Fruit fly (Drosophila melanogaster) whole organism, wandering third instar larva: ENCODE measurements around the gene gogo.

Experiments
- Abd-B ChIP-seq: fragments of >200 bp; optimal IDR thresholded peaks from 2 replicates; lab custom pipeline; 2017; ENCODE audit warnings: missing biosample characterization, missing genetic modification characterization
- CG9705 ChIP-seq: fragments of 200-800 bp; sonication (Bioruptor generic); optimal IDR thresholded peaks from 2 replicates; lab custom pipeline; 2018; ENCODE audit warnings: missing biosample characterization, mild to moderate bottlenecking, missing genetic modification characterization
- CrebA ChIP-seq: fragments of 200-800 bp; sonication (Bioruptor generic); optimal IDR thresholded peaks from 2 replicates; lab custom pipeline; 2016; ENCODE audit warnings: missing biosample characterization, mild to moderate bottlenecking, missing genetic modification characterization, borderline replicate concordance
- Dfd ChIP-seq: fragments of >200 bp; optimal IDR thresholded peaks from 2 replicates; lab custom pipeline; 2017; ENCODE audit warnings: missing biosample characterization, missing genetic modification characterization
- Dif ChIP-seq: fragments of 200-275, 200-300 bp; sonication (Bioruptor generic); optimal IDR thresholded peaks from 2 replicates; lab custom pipeline; 2018; ENCODE audit warnings: missing biosample characterization, missing genetic modification characterization; ENCODE audit not compliant: partially characterized antibody
- GATAd ChIP-seq: sonication (Bioruptor generic); optimal IDR thresholded peaks from 2 replicates; lab custom pipeline; 2016; ENCODE audit warnings: missing biosample characterization, missing genetic modification characterization
- HLH106 ChIP-seq: fragments of 200-800 bp; optimal IDR thresholded peaks from 3 replicates; lab custom pipeline; 2019; ENCODE audit warnings: missing biosample characterization, mild to moderate bottlenecking, missing genetic modification characterization, moderate library complexity
- Hnf4 ChIP-seq: fragments of 200-800 bp; sonication (Bioruptor generic); optimal IDR thresholded peaks from 2 replicates; lab custom pipeline; 2016; ENCODE audit warnings: missing biosample characterization, mild to moderate bottlenecking, missing genetic modification characterization
- Hr78 ChIP-seq: fragments of >200 bp; optimal IDR thresholded peaks from 2 replicates; lab custom pipeline; 2017; ENCODE audit warnings: missing biosample characterization, missing genetic modification characterization
- Hr83 ChIP-seq: fragments of 200-300 bp; sonication (Bioruptor generic); optimal IDR thresholded peaks from 2 replicates; lab custom pipeline; 2016; ENCODE audit warnings: missing biosample characterization, mild to moderate bottlenecking, missing genetic modification characterization, moderate library complexity; ENCODE audit not compliant: poor library complexity, severe bottlenecking
- Jra ChIP-seq: sonication (Bioruptor generic); optimal IDR thresholded peaks from 2 replicates; lab custom pipeline; 2016; ENCODE audit warnings: missing biosample characterization, missing genetic modification characterization
- Mio ChIP-seq: sonication (Bioruptor generic); optimal IDR thresholded peaks from 2 replicates; lab custom pipeline; 2016; ENCODE audit warnings: missing biosample characterization, missing genetic modification characterization
- N ChIP-seq: fragments of >200 bp; optimal IDR thresholded peaks from 2 replicates; lab custom pipeline; 2018; ENCODE audit warnings: missing biosample characterization, missing external identifiers, missing genetic modification characterization
- OdsH ChIP-seq: fragments of 200-800 bp; sonication (Bioruptor generic); optimal IDR thresholded peaks from 2 replicates; lab custom pipeline; 2016; ENCODE audit warnings: missing biosample characterization, mild to moderate bottlenecking, missing genetic modification characterization
- Rel ChIP-seq, 2 experiments: fragments of 200-800 bp; sonication (Bioruptor generic) in 1 of 2; optimal IDR thresholded peaks; 2 replicates in 1 of 2; 3 replicates in 1 of 2; lab custom pipeline; 2016 to 2019; ENCODE audit warnings: mild to moderate bottlenecking in 2 of 2, missing biosample characterization in 2 of 2, missing genetic modification characterization in 2 of 2, moderate library complexity in 1 of 2
- br ChIP-seq: fragments of 200-800 bp; sonication (Bioruptor generic); optimal IDR thresholded peaks from 2 replicates; lab custom pipeline; 2016; ENCODE audit warnings: missing biosample characterization, missing genetic modification characterization
- brk ChIP-seq: fragments of 200-800 bp; sonication (Bioruptor generic); optimal IDR thresholded peaks from 2 replicates; lab custom pipeline; 2016; ENCODE audit warnings: missing biosample characterization, mild to moderate bottlenecking, missing genetic modification characterization
- dl ChIP-seq, 2 experiments: fragments of 175-275, 200-275 bp in 1 of 2; fragments of 200-275 bp in 1 of 2; sonication (Bioruptor generic); optimal IDR thresholded peaks; lab custom pipeline; 2018; ENCODE audit warnings: mild to moderate bottlenecking in 2 of 2, missing biosample characterization in 2 of 2, missing genetic modification characterization in 2 of 2, moderate library complexity in 2 of 2; ENCODE audit not compliant: partially characterized antibody in 2 of 2, insufficient read depth in 1 of 2
- dmrt93B ChIP-seq: fragments of 200-800 bp; sonication (Bioruptor generic); optimal IDR thresholded peaks from 2 replicates; lab custom pipeline; 2018; ENCODE audit warnings: missing biosample characterization, mild to moderate bottlenecking, missing genetic modification characterization
- dsf ChIP-seq: sonication (Bioruptor generic); optimal IDR thresholded peaks from 2 replicates; lab custom pipeline; 2016; ENCODE audit warnings: missing biosample characterization, missing genetic modification characterization, borderline replicate concordance
- ey ChIP-seq: fragments of 200-800 bp; sonication (Bioruptor generic); optimal IDR thresholded peaks from 2 replicates; lab custom pipeline; 2016; ENCODE audit warnings: missing biosample characterization, missing genetic modification characterization
- h ChIP-seq: fragments of 200-800 bp; sonication (Bioruptor generic); optimal IDR thresholded peaks from 3 replicates; lab custom pipeline; 2016; ENCODE audit warnings: missing biosample characterization, mild to moderate bottlenecking, missing genetic modification characterization
- jim ChIP-seq: fragments of 175-275, 200-325 bp; sonication (Bioruptor generic); optimal IDR thresholded peaks from 2 replicates; lab custom pipeline; 2016; ENCODE audit warnings: missing biosample characterization, mild to moderate bottlenecking, missing genetic modification characterization
- lola ChIP-seq: fragments of >200 bp; optimal IDR thresholded peaks from 2 replicates; lab custom pipeline; 2017; ENCODE audit warnings: missing biosample characterization, missing genetic modification characterization
- psq ChIP-seq: fragments of 200-800 bp; sonication (Bioruptor generic); optimal IDR thresholded peaks from 3 replicates; lab custom pipeline; 2017; ENCODE audit warnings: missing biosample characterization, mild to moderate bottlenecking, missing genetic modification characterization, moderate library complexity
- sv ChIP-seq: fragments of 200-800 bp; sonication (Bioruptor generic); optimal IDR thresholded peaks from 3 replicates; lab custom pipeline; 2016; ENCODE audit warnings: missing biosample characterization, missing genetic modification characterization
- tai ChIP-seq: sonication (Bioruptor generic); optimal IDR thresholded peaks from 2 replicates; lab custom pipeline; 2016; ENCODE audit warnings: missing biosample characterization, missing genetic modification characterization
- usp ChIP-seq: fragments of >200 bp; optimal IDR thresholded peaks from 2 replicates; lab custom pipeline; 2017; ENCODE audit warnings: missing biosample characterization, missing genetic modification characterization
- woc ChIP-seq: sonication (Bioruptor generic); optimal IDR thresholded peaks from 2 replicates; lab custom pipeline; 2016; ENCODE audit warnings: missing biosample characterization, mild to moderate bottlenecking, missing genetic modification characterization

Gene gogo

dm6 chr3L:20295095-20295494 is at the start of gene gogo:
TSS of gene gogo (minus strand) at chr3L:20295133.
- TF ChIP-seq Hr83 (GFP tag; lab: Kevin White, UChicago) (no peak), dl (GFP tag; optimal IDR thresholded peaks at IDR 0.05; lab: Kevin White, UChicago; ENCODE audit: insufficient read depth in 1 of 2, partially characterized antibody in 2 of 2) (peak in 1 of 2 experiments; percentile 34), Rel (GFP tag; optimal IDR thresholded peaks at IDR 0.05; lab: Kevin White, UChicago) (no peak), Rel (tag; optimal IDR thresholded peaks at IDR 0.05; lab: Kevin White, UChicago) (no peak), h (GFP tag; lab: Kevin White, UChicago) (no peak), HLH106 (tag; lab: Kevin White, UChicago) (no peak), tai (GFP tag; lab: Kevin White, UChicago) (no peak), Hr78 (GFP tag; lab: Kevin White, UChicago) (no peak), GATAd (GFP tag; lab: Kevin White, UChicago) (no peak), dmrt93B (no peak)

dm6 chr3L:20342334-20342733 is 47.4 kb upstream of the gogo start, which contains the start of gene Spn77Bc:
TSS of gene Spn77Bc (plus strand) at chr3L:20342634.
- TF ChIP-seq dsf (GFP tag; lab: Kevin White, UChicago) = no peak
- TF ChIP-seq CrebA = no peak
- TF ChIP-seq sv (GFP tag; lab: Kevin White, UChicago) = no peak
- TF ChIP-seq CG9705 (GFP tag; lab: Kevin White, UChicago) = no peak
- no peak for TF ChIP-seq Hnf4
- TF ChIP-seq woc (GFP tag; lab: Kevin White, UChicago) = no peak
- no peak for TF ChIP-seq Jra (GFP tag; lab: Kevin White, UChicago)
- TF ChIP-seq brk = no peak
- no peak for TF ChIP-seq psq (GFP tag; lab: Kevin White, UChicago)
- no peak for TF ChIP-seq tai (GFP tag; lab: Kevin White, UChicago)
- TF ChIP-seq OdsH (GFP tag; lab: Kevin White, UChicago) = no peak
- no peak for TF ChIP-seq Mio (GFP tag; lab: Kevin White, UChicago)
- no peak for TF ChIP-seq Hr78 (GFP tag; lab: Kevin White, UChicago)
- TF ChIP-seq Dif = no peak
- TF ChIP-seq h (GFP tag; lab: Kevin White, UChicago) = no peak
- TF ChIP-seq lola (GFP tag; lab: Kevin White, UChicago) = no peak

dm6 chr3L:20320652-20321051 is 25.7 kb upstream of the gogo start, which contains the start of gene Spn77Bb:
TSS of gene Spn77Bb (plus strand) at chr3L:20320952.
- no peak for TF ChIP-seq OdsH (GFP tag; lab: Kevin White, UChicago)
- TF ChIP-seq jim = no peak
- TF ChIP-seq Hr83 (GFP tag; lab: Kevin White, UChicago) = no peak
- no peak for TF ChIP-seq sv (GFP tag; lab: Kevin White, UChicago)
- TF ChIP-seq CrebA = no peak
- TF ChIP-seq dl (GFP tag; optimal IDR thresholded peaks at IDR 0.05; lab: Kevin White, UChicago; ENCODE audit: insufficient read depth in 1 of 2, partially characterized antibody in 2 of 2) = no peak
- TF ChIP-seq Abd-B (GFP tag; lab: Kevin White, UChicago) = no peak
- no peak for TF ChIP-seq brk
- TF ChIP-seq dsf (GFP tag; lab: Kevin White, UChicago) = no peak

- TF ChIP-seq brk (no peak), br (no peak), OdsH (GFP tag; lab: Kevin White, UChicago) (no peak), usp (no peak), Hnf4 (no peak), HLH106 (tag; lab: Kevin White, UChicago) (no peak), N (GFP tag; lab: Kevin White, UChicago) (no peak), Dfd (GFP tag; lab: Kevin White, UChicago) (no peak), ey (GFP tag; lab: Kevin White, UChicago) (no peak)
These were observed 25.1 kb upstream of the gogo start for dm6 chr3L:20320044-20320443.

dm6 chr3L:20317751-20318150 is 22.8 kb upstream of the gogo start:
- TF ChIP-seq Dif (no peak), N (GFP tag; lab: Kevin White, UChicago) (no peak)
- TF ChIP-seq, all 38 proteins: peak for 0
